Worm (Caenorhabditis elegans) whole organism, L3 larva: ENCODE data around the gene nspe-7.

Experiments
- ZK546.5 ChIP-seq: sonication (generic microtip); optimal IDR thresholded peaks from 2 replicates; lab custom pipeline; 2017; ENCODE audit warnings: missing biosample characterization, missing genetic modification characterization
- aly-2 ChIP-seq: fragments of 150-350 bp; optimal IDR thresholded peaks from 2 replicates; lab custom pipeline; 2014; ENCODE audit warnings: missing biosample characterization, missing genetic modification characterization
- egl-27 ChIP-seq: sonication (generic microtip); optimal IDR thresholded peaks from 4 replicates; lab custom pipeline; 2017; ENCODE audit warnings: missing biosample characterization, missing genetic modification reagents, missing genetic modification characterization
- mdl-1 ChIP-seq: fragments of 150-350 bp; optimal IDR thresholded peaks from 2 replicates; lab custom pipeline; 2014; ENCODE audit warnings: missing biosample characterization, missing genetic modification characterization
- pqm-1 ChIP-seq: fragments of 150-350 bp; optimal IDR thresholded peaks from 2 replicates; lab custom pipeline; 2017; ENCODE audit warnings: missing biosample characterization, missing genetic modification characterization, inconsistent platforms
- ztf-11 ChIP-seq: fragments of 150-350 bp; optimal IDR thresholded peaks from 2 replicates; lab custom pipeline; 2014; ENCODE audit warnings: missing biosample characterization, missing genetic modification characterization

DNA sequence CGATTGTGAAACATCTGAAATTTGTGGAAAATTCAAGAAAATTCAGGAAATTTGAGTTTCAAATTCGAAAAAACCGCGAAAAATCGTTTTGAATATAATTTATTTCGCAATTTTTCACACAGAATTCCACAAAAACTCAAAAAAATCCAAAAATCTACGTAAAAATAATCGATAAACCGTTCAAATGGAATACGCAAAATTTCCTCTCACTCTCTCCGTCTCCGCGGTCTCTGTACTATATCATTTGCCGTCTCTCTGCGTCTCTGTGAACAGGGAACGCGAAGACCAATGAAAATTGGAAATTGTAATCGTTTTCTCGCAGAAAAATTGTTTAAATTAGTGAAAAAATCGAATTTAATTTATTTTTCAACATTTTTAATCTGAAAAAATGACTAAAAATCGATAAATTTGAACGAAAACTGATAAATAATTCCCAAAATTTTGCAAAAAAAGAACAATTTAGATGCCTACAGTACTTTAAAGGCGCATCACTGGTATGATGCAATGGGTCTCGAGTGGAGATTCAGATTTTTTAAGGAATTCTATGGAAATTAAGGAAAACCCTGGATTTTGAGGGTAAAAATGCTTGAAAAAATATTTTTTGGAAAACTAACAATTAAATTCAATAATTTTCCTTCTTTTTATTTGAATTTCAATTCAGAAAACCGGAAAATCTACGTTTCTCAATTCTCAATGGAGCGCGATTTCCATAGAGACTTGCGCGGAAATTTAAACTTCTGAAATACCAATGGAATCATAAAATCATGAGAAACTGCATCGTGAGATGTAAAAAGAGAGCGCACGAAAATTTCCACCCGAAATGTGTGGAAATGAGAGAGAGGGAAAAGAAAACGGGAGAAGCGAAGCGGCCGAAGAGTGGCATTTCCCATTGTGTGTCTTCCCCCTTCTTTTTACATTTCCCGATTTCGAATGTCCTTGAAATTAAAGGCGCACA, 23.0 kb upstream of the nspe-7 start, which contains the start of the genes ceh-100 and lips-15:
- TF ChIP-seq pqm-1 (tag; lab: Kevin White, UChicago) = no peak
- TF ChIP-seq ZK546.5 (tag; lab: Kevin White, UChicago) = no peak
- TF ChIP-seq egl-27 (tag; lab: Kevin White, UChicago) = no peak
- TF ChIP-seq ztf-11 = no peak
- no peak for TF ChIP-seq aly-2 (tag; lab: Kevin White, UChicago)
- no peak for TF ChIP-seq mdl-1 (tag; lab: Kevin White, UChicago)
